Fruit fly (Drosophila melanogaster): ENCODE measurements around the gene CG43736.

The CG43736 gene

dm6 chrX:6855366-6856200 is 8.1 kb upstream of the CG43736 start (continued):
- TF ChIP-seq gce (GFP tag; IDR thresholded peaks at IDR 0.05) (peak; percentile 33; the same call in 1 of the 3 replicates), mam (GFP tag; optimal IDR thresholded peaks at IDR 0.05) (peak; percentile 68), Xbp1 (GFP tag; optimal IDR thresholded peaks at IDR 0.05) (peak; percentile 90), D (optimal IDR thresholded peaks at IDR 0.05) (no peak), D (GFP tag; optimal IDR thresholded peaks at IDR 0.05) (peak; percentile 81), Dp (GFP tag; optimal IDR thresholded peaks at IDR 0.05) (no peak), CG11695 (GFP tag; IDR thresholded peaks at IDR 0.05) (peak; percentile 88), CG5245 (GFP tag; optimal IDR thresholded peaks at IDR 0.05) (peak; percentile 66), klu (GFP tag; IDR thresholded peaks at IDR 0.05) (no peak), bab2 (GFP tag; optimal IDR thresholded peaks at IDR 0.05) (peak; percentile 78), CG17328 (GFP tag; IDR thresholded peaks at IDR 0.05) (peak; percentile 79), wor (GFP tag; IDR thresholded peaks at IDR 0.05) (peak; percentile 74), CG4730 (GFP tag; IDR thresholded peaks at IDR 0.05) (peak; percentile 48; the same call in 1 of the 2 replicates), abd-A (tag; optimal IDR thresholded peaks at IDR 0.05) (peak; percentile 93), CG12769 (tag; optimal IDR thresholded peaks at IDR 0.05) (no peak), CG18764 (GFP tag; optimal IDR thresholded peaks at IDR 0.05) (no peak), CG4820 (GFP tag; optimal IDR thresholded peaks at IDR 0.05) (peak; percentile 71), CG8478 (optimal IDR thresholded peaks at IDR 0.05) (no peak), CG2875 (GFP tag; optimal IDR thresholded peaks at IDR 0.05) (peak; percentile 85), Dad (GFP tag; optimal IDR thresholded peaks at IDR 0.05) (peak; percentile 54), pum (GFP tag; optimal IDR thresholded peaks at IDR 0.05) (peak; percentile 81), bbx (GFP tag; IDR thresholded peaks at IDR 0.05; ENCODE audit: partially characterized antibody) (no peak), CG6813 (GFP tag; optimal IDR thresholded peaks at IDR 0.05) (peak; percentile 61), tio (GFP tag; optimal IDR thresholded peaks at IDR 0.05) (peak; percentile 89), CG10543 (GFP tag; optimal IDR thresholded peaks at IDR 0.05) (peak; percentile 81), Opbp (GFP tag; IDR thresholded peaks at IDR 0.05; ENCODE audit: partially characterized antibody) (no peak), wek (GFP tag; optimal IDR thresholded peaks at IDR 0.05) (peak; percentile 63), Atf3 (GFP tag; optimal IDR thresholded peaks at IDR 0.05) (peak; percentile 83), Optix (GFP tag; IDR thresholded peaks at IDR 0.05) (no peak), CG1602 (GFP tag; optimal IDR thresholded peaks at IDR 0.05) (peak; percentile 89), Hmx (GFP tag; optimal IDR thresholded peaks at IDR 0.05) (peak; percentile 68), pan (optimal IDR thresholded peaks at IDR 0.05) (no peak), pan (GFP tag; optimal IDR thresholded peaks at IDR 0.05 in 1 of 2, IDR thresholded peaks at IDR 0.05 in 1 of 2) (peak in 1 of 2 experiments; percentile 61), amos (GFP tag; IDR thresholded peaks at IDR 0.05; ENCODE audit: partially characterized antibody) (no peak), Lpt (GFP tag; optimal IDR thresholded peaks at IDR 0.05) (no peak), pita (GFP tag; optimal IDR thresholded peaks at IDR 0.05) (no peak), CG1603 (tag; optimal IDR thresholded peaks at IDR 0.05) (peak; percentile 36), Oaz (GFP tag; IDR thresholded peaks at IDR 0.05) (no peak; the same call in none of the 2 replicates), maf-S (GFP tag; optimal IDR thresholded peaks at IDR 0.05) (peak; percentile 71), Nf-YA (GFP tag; IDR thresholded peaks at IDR 0.05) (no peak), prd (optimal IDR thresholded peaks at IDR 0.05) (no peak), prd (GFP tag; IDR thresholded peaks at IDR 0.05) (peak; percentile 55; the same call in 1 of the 3 replicates), CG6765 (GFP tag; optimal IDR thresholded peaks at IDR 0.05) (peak; percentile 78), CG17568 (GFP tag; optimal IDR thresholded peaks at IDR 0.05) (peak; percentile 84), ato (GFP tag; IDR thresholded peaks at IDR 0.05; ENCODE audit: partially characterized antibody) (no peak), Drgx (GFP tag; IDR thresholded peaks at IDR 0.05) (peak; percentile 71), crp (GFP tag; optimal IDR thresholded peaks at IDR 0.05) (peak in 1 of 2 experiments; percentile 51), Aef1 (GFP tag; IDR thresholded peaks at IDR 0.05) (peak; percentile 62), oc (tag; optimal IDR thresholded peaks at IDR 0.05) (peak; percentile 72), Ada2b (GFP tag; IDR thresholded peaks at IDR 0.05) (peak; percentile 53)

Data from whole organism, embryonic.